Fruit fly (Drosophila melanogaster): Measurements from ENCODE around the gene CG6321.
A peak's percentile ranks its signal among the peaks of the same experiment; 100 is the strongest.

Gene CG6321

DNA sequence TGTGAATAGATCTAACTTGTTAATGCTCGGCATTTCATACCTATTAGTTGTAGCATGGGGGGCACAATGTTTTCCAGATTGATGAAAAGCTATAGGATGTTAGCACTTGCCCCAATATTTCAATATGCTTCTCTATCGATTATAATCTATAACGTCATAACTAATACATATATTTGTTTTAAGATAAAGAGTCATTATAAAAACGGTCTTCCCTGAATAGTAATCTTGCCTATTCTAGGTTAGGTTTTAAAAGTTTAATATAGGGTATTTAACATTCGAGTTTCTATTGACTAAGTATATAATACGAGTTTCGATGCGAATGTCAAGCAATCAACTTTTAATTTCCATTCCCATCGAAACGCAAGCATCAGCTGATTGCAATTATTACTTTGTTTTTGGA is at the start of gene CG6321, which contains the start of gene Blos2 (continued):
- TF ChIP-seq zfh2 (GFP tag; optimal IDR thresholded peaks at IDR 0.05): no peak
- TF ChIP-seq pb (GFP tag; optimal IDR thresholded peaks at IDR 0.05): no peak
- peak; percentile 42 for TF ChIP-seq chn (GFP tag; optimal IDR thresholded peaks at IDR 0.05)
- peak; percentile 50 for TF ChIP-seq CG10654 (GFP tag; optimal IDR thresholded peaks at IDR 0.05)
- TF ChIP-seq Hr39 (optimal IDR thresholded peaks at IDR 0.05): no peak
- TF ChIP-seq PHDP (tag; optimal IDR thresholded peaks at IDR 0.05): peak; percentile 89
- TF ChIP-seq CG10959 (GFP tag; IDR thresholded peaks at IDR 0.05): peak; percentile 27; the same call in 1 of the 2 replicates
- peak; percentile 42 for TF ChIP-seq CG16815 (GFP tag; optimal IDR thresholded peaks at IDR 0.05)
- TF ChIP-seq en (GFP tag; optimal IDR thresholded peaks at IDR 0.05): peak; percentile 27
- TF ChIP-seq Fer2 (tag; optimal IDR thresholded peaks at IDR 0.05): peak; percentile 50
- TF ChIP-seq CG2116 (GFP tag; optimal IDR thresholded peaks at IDR 0.05): peak; percentile 25
- TF ChIP-seq CG12236 (GFP tag; optimal IDR thresholded peaks at IDR 0.05): peak; percentile 18
- TF ChIP-seq CG2889 (GFP tag; IDR thresholded peaks at IDR 0.05): no peak
- peak; percentile 86 for TF ChIP-seq CG11504 (tag; optimal IDR thresholded peaks at IDR 0.05)
- TF ChIP-seq CG17612 (GFP tag; IDR thresholded peaks at IDR 0.05): 0 out of 2 replicates have a peak, but pooled peaks have one; percentile 34
- TF ChIP-seq Adf1 (GFP tag; IDR thresholded peaks at IDR 0.05): 0 out of 2 replicates have a peak, but pooled peaks have one; percentile 22
- peak; percentile 82 for TF ChIP-seq zen (tag; optimal IDR thresholded peaks at IDR 0.05)
- TF ChIP-seq CG34224 (GFP tag; IDR thresholded peaks at IDR 0.05; ENCODE audit: partially characterized antibody): no peak
- no peak for TF ChIP-seq Dfd (GFP tag; optimal IDR thresholded peaks at IDR 0.05)
- no peak for TF ChIP-seq hth (optimal IDR thresholded peaks at IDR 0.05)
- TF ChIP-seq CG16863 (GFP tag; optimal IDR thresholded peaks at IDR 0.05): peak; percentile 1
- TF ChIP-seq CG4820 (GFP tag; optimal IDR thresholded peaks at IDR 0.05): peak; percentile 55
- peak; percentile 50 for TF ChIP-seq Dp (GFP tag; optimal IDR thresholded peaks at IDR 0.05)
- peak in 1 of 2 experiments; percentile 84 for TF ChIP-seq Eip74EF (GFP tag; optimal IDR thresholded peaks at IDR 0.05)
- TF ChIP-seq bigmax (GFP tag; optimal IDR thresholded peaks at IDR 0.05): peak; percentile 93
- no peak for TF ChIP-seq CG15073 (GFP tag; optimal IDR thresholded peaks at IDR 0.05)
- TF ChIP-seq CG8290 (GFP tag; optimal IDR thresholded peaks at IDR 0.05): peak; percentile 31
- TF ChIP-seq CG8290 (tag; optimal IDR thresholded peaks at IDR 0.05): peak in 1 of 2 experiments; percentile 61
- peak; percentile 26 for TF ChIP-seq Dad (GFP tag; optimal IDR thresholded peaks at IDR 0.05)
- TF ChIP-seq CG8281 (tag; optimal IDR thresholded peaks at IDR 0.05): peak; percentile 33
- peak; percentile 50 for TF ChIP-seq CG9932 (GFP tag; IDR thresholded peaks at IDR 0.05)
- no peak for TF ChIP-seq H2.0 (GFP tag; IDR thresholded peaks at IDR 0.05)
- TF ChIP-seq sens (GFP tag): peak; percentile 93
- peak; percentile 85 for TF ChIP-seq CG18599 (GFP tag; optimal IDR thresholded peaks at IDR 0.05)
- peak; percentile 55 for TF ChIP-seq ttk (GFP tag; IDR thresholded peaks at IDR 0.05)
- TF ChIP-seq Awh (GFP tag; IDR thresholded peaks at IDR 0.05): no peak; the same call in 1 of the 2 replicates
- peak; percentile 23 for TF ChIP-seq CG6254 (GFP tag; optimal IDR thresholded peaks at IDR 0.05)
- peak; percentile 39; the same call in 1 of the 2 replicates for TF ChIP-seq Poxn (GFP tag; IDR thresholded peaks at IDR 0.05)
- TF ChIP-seq E2f1 (GFP tag; IDR thresholded peaks at IDR 0.05): peak; percentile 62
- TF ChIP-seq wek (GFP tag; optimal IDR thresholded peaks at IDR 0.05): peak; percentile 33
- TF ChIP-seq Dip2 (GFP tag; IDR thresholded peaks at IDR 0.05): no peak
- TF ChIP-seq CG5953 (GFP tag; IDR thresholded peaks at IDR 0.05): no peak
- no peak for TF ChIP-seq ssp (GFP tag; IDR thresholded peaks at IDR 0.05)
- TF ChIP-seq CG33213 (GFP tag; optimal IDR thresholded peaks at IDR 0.05): peak; percentile 46
- TF ChIP-seq CG10543 (GFP tag; optimal IDR thresholded peaks at IDR 0.05): peak; percentile 54
- no peak for TF ChIP-seq Ravus (GFP tag; IDR thresholded peaks at IDR 0.05)
- TF ChIP-seq pfk (GFP tag; optimal IDR thresholded peaks at IDR 0.05): no peak
- peak; percentile 82 for TF ChIP-seq Hmr (GFP tag; optimal IDR thresholded peaks at IDR 0.05)
- TF ChIP-seq Rfx (GFP tag; IDR thresholded peaks at IDR 0.05): peak; percentile 79
- TF ChIP-seq Xrp1 (GFP tag; IDR thresholded peaks at IDR 0.05): peak; percentile 91
- no peak for TF ChIP-seq wor (GFP tag; IDR thresholded peaks at IDR 0.05)
- peak; percentile 88 for TF ChIP-seq CG12391 (tag; optimal IDR thresholded peaks at IDR 0.05)

Data from whole organism, embryonic.